Worm (Caenorhabditis elegans): ENCODE results near the gene aldo-2.

ce11 chrIII:5900709-5901108, 24.3 kb upstream of the aldo-2 start:
- TF ChIP-seq ama-1 (optimal IDR thresholded peaks at IDR 0.05) (no peak), tbx-11 (GFP tag; IDR thresholded peaks at IDR 0.05) (no peak), pes-1 (GFP tag; IDR thresholded peaks at IDR 0.05) (no peak), sea-1 (GFP tag; conservative IDR thresholded peaks at IDR 0.05) (no peak), F13C5.2 (tag; optimal IDR thresholded peaks at IDR 0.05) (no peak)

Data from whole organism, early embryonic.